Worm (Caenorhabditis elegans): ENCODE measurements around the gene C28H8.5.

The C28H8.5 gene

DNA sequence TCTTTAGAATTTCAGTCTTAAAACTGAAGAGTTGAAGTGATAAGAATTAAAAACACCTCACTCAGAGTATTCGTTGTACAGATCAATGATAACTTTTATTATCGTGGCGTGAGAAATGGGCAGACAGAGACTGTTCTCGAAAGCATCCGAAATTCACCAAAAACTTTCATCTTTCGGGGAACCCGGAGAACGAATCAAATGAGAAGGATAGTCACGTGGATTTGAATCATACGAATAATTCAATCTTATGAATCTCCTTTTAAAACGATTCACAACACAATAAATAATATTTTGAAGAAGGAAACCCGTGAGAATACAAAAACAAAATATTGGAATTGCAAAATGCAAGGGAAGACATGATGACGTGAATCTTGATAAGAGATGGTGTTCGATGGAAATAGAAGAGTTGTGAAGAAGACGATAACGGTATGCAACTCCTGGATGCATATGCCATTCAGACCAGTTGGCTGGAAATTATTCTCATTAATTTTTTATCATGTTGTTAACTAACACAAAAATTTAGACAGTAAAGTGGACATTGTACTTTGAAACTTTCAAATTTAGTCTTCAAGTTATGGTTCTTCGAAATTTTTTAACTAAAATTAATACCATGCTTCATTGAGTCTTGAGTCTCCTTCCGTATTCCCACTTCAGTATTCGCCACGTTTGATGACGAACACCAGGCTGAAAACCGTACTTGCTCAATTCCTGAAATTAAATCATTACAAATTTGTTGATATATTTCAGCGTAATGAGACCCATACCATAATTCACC, 7.1 kb upstream of the C28H8.5 start (continued):
- TF ChIP-seq aly-2 (tag; optimal IDR thresholded peaks at IDR 0.05) = no peak
- TF ChIP-seq tbx-2 (tag; optimal IDR thresholded peaks at IDR 0.05) = no peak
- no peak for TF ChIP-seq lir-3 (tag; optimal IDR thresholded peaks at IDR 0.05; ENCODE audit: poor library complexity)
- TF ChIP-seq pax-3 (tag; optimal IDR thresholded peaks at IDR 0.05) = no peak
- no peak for TF ChIP-seq xbp-1 (tag; optimal IDR thresholded peaks at IDR 0.05)
- TF ChIP-seq fkh-8 (tag; optimal IDR thresholded peaks at IDR 0.05) = no peak
- no peak for TF ChIP-seq hlh-17 (GFP tag; optimal IDR thresholded peaks at IDR 0.05; ENCODE audit: borderline replicate concordance)
- no peak for TF ChIP-seq unc-130 (tag; optimal IDR thresholded peaks at IDR 0.05)
- TF ChIP-seq ceh-82 (tag; optimal IDR thresholded peaks at IDR 0.05) = no peak
- no peak for TF ChIP-seq zag-1 (tag; optimal IDR thresholded peaks at IDR 0.05)
- TF ChIP-seq pqm-1 (tag; optimal IDR thresholded peaks at IDR 0.05) = no peak
- TF ChIP-seq elt-3 (tag; optimal IDR thresholded peaks at IDR 0.05) = peak in 4 of 6 experiments; percentile 10 to 61 (median 28)
- no peak for TF ChIP-seq pag-3 (tag; optimal IDR thresholded peaks at IDR 0.05; ENCODE audit: borderline replicate concordance, insufficient read depth)
- no peak for TF ChIP-seq lin-39 (tag; optimal IDR thresholded peaks at IDR 0.05)
- no peak for TF ChIP-seq nhr-237 (tag; optimal IDR thresholded peaks at IDR 0.05)
- TF ChIP-seq ceh-63 (GFP tag; optimal IDR thresholded peaks at IDR 0.05) = no peak
- TF ChIP-seq hpl-2 (GFP tag; optimal IDR thresholded peaks at IDR 0.05) = no peak
- TF ChIP-seq nhr-76 (tag; optimal IDR thresholded peaks at IDR 0.05) = no peak
- TF ChIP-seq ceh-88 (GFP tag; IDR thresholded peaks at IDR 0.05) = no peak
- peak; percentile 73 for TF ChIP-seq nhr-71 (tag; optimal IDR thresholded peaks at IDR 0.05)
- TF ChIP-seq mef-2 (tag; optimal IDR thresholded peaks at IDR 0.05) = no peak
- peak; percentile 58 for TF ChIP-seq nhr-90 (tag; optimal IDR thresholded peaks at IDR 0.05; ENCODE audit: poor library complexity)
- peak; percentile 38 for TF ChIP-seq nhr-85 (tag)
- peak; percentile 90 for TF ChIP-seq blmp-1 (tag; optimal IDR thresholded peaks at IDR 0.05)
- TF ChIP-seq isw-1 (GFP tag; IDR thresholded peaks at IDR 0.05) = no peak
- no peak for TF ChIP-seq unc-86 (tag; optimal IDR thresholded peaks at IDR 0.05)
- TF ChIP-seq aha-1 (tag; optimal IDR thresholded peaks at IDR 0.05) = no peak
- TF ChIP-seq nhr-20 (tag; optimal IDR thresholded peaks at IDR 0.05) = peak; percentile 63
- no peak for TF ChIP-seq lin-13 (GFP tag; optimal IDR thresholded peaks at IDR 0.05)
- no peak for TF ChIP-seq fkh-10 (GFP tag; optimal IDR thresholded peaks at IDR 0.05)
- TF ChIP-seq efl-3 (GFP tag; optimal IDR thresholded peaks at IDR 0.05) = no peak
- TF ChIP-seq ceh-8 (GFP tag; optimal IDR thresholded peaks at IDR 0.05) = no peak

DNA sequence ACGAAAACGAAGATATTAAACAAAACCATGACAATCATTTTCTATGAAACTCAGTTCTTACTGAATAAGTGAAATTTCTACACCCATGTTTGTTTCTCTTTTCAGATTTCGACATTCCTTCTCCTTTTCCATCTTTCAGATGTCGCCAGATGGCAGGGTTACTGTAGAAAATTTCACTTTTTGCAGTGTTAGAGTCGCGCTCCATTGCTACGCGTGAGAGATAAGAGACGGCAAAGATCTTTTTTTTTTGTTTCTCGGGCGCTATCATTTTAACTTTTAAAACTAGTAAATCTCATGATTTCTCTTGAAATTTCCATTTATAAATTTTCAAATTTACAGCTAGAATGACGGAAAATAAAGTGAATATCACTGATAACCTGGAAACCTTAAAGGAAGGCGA, 5.9 kb upstream of the C28H8.5 start, which contains the start of the genes mig-21 and F01F1.2:
Gene mig-21, minus strand, starts transcription at position 166 of the 400 bp plus-strand sequence.
Gene F01F1.2, plus strand, starts transcription at position 340 of the 400 bp plus-strand sequence.
- TF ChIP-seq blmp-1 (tag; optimal IDR thresholded peaks at IDR 0.05) (peak; percentile 96), dpl-1 (GFP tag; optimal IDR thresholded peaks at IDR 0.05) (peak in 1 of 3 experiments; percentile 16), lsy-2 (tag; optimal IDR thresholded peaks at IDR 0.05) (peak in 1 of 2 experiments; percentile 87), lin-13 (GFP tag; optimal IDR thresholded peaks at IDR 0.05) (no peak), efl-1 (optimal IDR thresholded peaks at IDR 0.05) (no peak), efl-1 (GFP tag; optimal IDR thresholded peaks at IDR 0.05 in 1 of 2) (peak in 1 of 2 experiments; percentile 82), irx-1 (tag; optimal IDR thresholded peaks at IDR 0.05) (no peak)

DNA sequence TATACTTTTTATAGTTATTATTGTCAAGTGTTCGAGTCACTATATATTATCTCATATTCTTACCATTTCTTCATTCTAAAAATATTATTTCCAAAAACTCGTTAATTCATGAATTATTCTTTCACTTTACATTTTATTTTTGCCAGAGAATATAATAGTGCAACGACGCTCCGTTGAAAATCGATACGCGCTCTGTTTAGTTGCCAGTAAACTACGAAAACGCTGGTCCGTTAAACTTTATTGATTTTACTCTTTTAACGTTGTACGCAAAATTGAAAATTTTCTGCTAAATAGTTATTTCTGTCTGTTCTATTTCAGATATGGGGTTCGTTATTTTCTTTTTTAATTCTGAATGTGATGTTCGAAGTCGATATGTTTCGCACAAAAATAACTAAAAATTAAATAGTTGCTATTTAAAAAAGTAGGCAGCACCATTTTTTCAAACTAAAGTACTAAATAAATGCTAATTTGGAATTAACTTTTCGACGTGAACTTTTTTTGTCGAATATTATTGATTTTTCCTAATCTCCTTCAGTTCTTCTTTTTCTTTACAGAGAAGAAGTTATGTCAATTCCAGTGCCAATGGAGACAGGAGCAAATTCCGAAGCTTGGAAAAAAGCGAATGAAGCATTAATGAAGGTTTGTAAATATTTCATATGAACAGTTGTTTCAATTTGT, 4.7 kb upstream of the C28H8.5 start, which contains the start of gene hpo-10:
Gene hpo-10, plus strand, starts transcription at position 199 of the 678 bp plus-strand sequence.
- TF ChIP-seq nhr-12 (tag; optimal IDR thresholded peaks at IDR 0.05) = no peak
- peak; percentile 14 to 44 for TF ChIP-seq lin-35 (GFP tag; optimal IDR thresholded peaks at IDR 0.05)
- no peak for TF ChIP-seq nhr-84 (tag; optimal IDR thresholded peaks at IDR 0.05)
- no peak for TF ChIP-seq isw-1 (GFP tag; IDR thresholded peaks at IDR 0.05)
- TF ChIP-seq aly-2 (tag; optimal IDR thresholded peaks at IDR 0.05) = no peak
- no peak for TF ChIP-seq unc-62 (GFP tag; optimal IDR thresholded peaks at IDR 0.05)
- TF ChIP-seq elt-2 (tag; optimal IDR thresholded peaks at IDR 0.05) = no peak
- no peak for TF ChIP-seq irx-1 (tag; optimal IDR thresholded peaks at IDR 0.05)
- TF ChIP-seq zag-1 (tag; optimal IDR thresholded peaks at IDR 0.05) = no peak
- no peak for TF ChIP-seq nhr-237 (tag; optimal IDR thresholded peaks at IDR 0.05)
- no peak for TF ChIP-seq nhr-19 (GFP tag; conservative IDR thresholded peaks at IDR 0.05)
- no peak for TF ChIP-seq unc-98 (GFP tag; IDR thresholded peaks at IDR 0.05)
- no peak for TF ChIP-seq sox-4 (tag; optimal IDR thresholded peaks at IDR 0.05)
- no peak for TF ChIP-seq fkh-10 (GFP tag; optimal IDR thresholded peaks at IDR 0.05)
- TF ChIP-seq ceh-90 (tag; optimal IDR thresholded peaks at IDR 0.05) = no peak
- TF ChIP-seq dsc-1 (tag; optimal IDR thresholded peaks at IDR 0.05) = no peak
- TF ChIP-seq egl-13 (tag; optimal IDR thresholded peaks at IDR 0.05) = no peak

Data from whole organism, L1 larva.